Worm (Caenorhabditis elegans) whole organism, L4/young adult: Measurements from ENCODE around the gene R13H4.5.

Experiments used
- W03F9.2 ChIP-seq: fragments of 150-350 bp; optimal IDR thresholded peaks from 2 replicates; lab custom pipeline; 2014; ENCODE audit warnings: missing biosample characterization, missing genetic modification characterization
- dao-5 ChIP-seq: sonication (generic microtip); optimal IDR thresholded peaks from 2 replicates; lab custom pipeline; 2016; ENCODE audit warnings: missing genotype, missing genetic modification characterization, moderate library complexity, missing compliant biosample characterization
- him-1 ChIP-seq: sonication (generic microtip); optimal IDR thresholded peaks from 2 replicates; lab custom pipeline; 2016; ENCODE audit warnings: missing genotype, missing genetic modification reagents, missing genetic modification characterization, missing compliant biosample characterization

- no peak for TF ChIP-seq W03F9.2 (tag; lab: Kevin White, UChicago)
- no peak for TF ChIP-seq him-1 (tag; lab: Kevin White, UChicago)
- no peak for TF ChIP-seq dao-5 (tag; lab: Kevin White, UChicago)
Observed at ce11 chrV:11896322-11896898, 35.9 kb downstream of the R13H4.5 start.
